Fruit fly (Drosophila melanogaster) whole organism, embryonic: ENCODE results near the gene NKCC.

Source experiments
- Aef1 ChIP-seq: fragments of 200-800 bp; sonication (Bioruptor generic); IDR thresholded peaks from 3 replicates; pipeline ENCODE4 v1.3.6; 2022; ENCODE audit warnings: missing biosample characterization, missing genetic modification characterization
- CG10267 ChIP-seq: fragments of 200-800 bp; sonication (Bioruptor generic); optimal IDR thresholded peaks from 2 replicates; lab custom pipeline; 2018; ENCODE audit warnings: missing biosample characterization, mild to moderate bottlenecking, missing genetic modification characterization, moderate library complexity
- CG11085 ChIP-seq: fragments of 200-800 bp; sonication (Bioruptor generic); IDR thresholded peaks from 2 replicates; pipeline ENCODE4 v1.3.6; 2022; ENCODE audit warnings: missing biosample characterization, missing genetic modification characterization
- CG11696 ChIP-seq: fragments of 200-800 bp; sonication (Bioruptor generic); IDR thresholded peaks from 2 replicates; pipeline ENCODE4 v1.3.6; 2022; ENCODE audit warnings: missing biosample characterization, missing genetic modification characterization
- CG11723 ChIP-seq: fragments of 200-800 bp; sonication (Bioruptor generic); optimal IDR thresholded peaks from 2 replicates; lab custom pipeline; 2017; ENCODE audit warnings: missing biosample characterization, mild to moderate bottlenecking, missing genetic modification characterization
- CG12155 ChIP-seq: fragments of 200-800 bp; sonication (Bioruptor generic); optimal IDR thresholded peaks from 3 replicates; lab custom pipeline; 2016; ENCODE audit warnings: missing biosample characterization, missing genetic modification characterization
- CG12659 ChIP-seq: fragments of 200-800 bp; sonication (Bioruptor generic); optimal IDR thresholded peaks from 3 replicates; lab custom pipeline; 2017; ENCODE audit warnings: mild to moderate bottlenecking, missing biosample characterization, missing genetic modification reagents, missing genetic modification characterization
- CG12744 ChIP-seq: fragments of 200-800 bp; sonication (Bioruptor generic); optimal IDR thresholded peaks from 2 replicates; lab custom pipeline; 2016; ENCODE audit warnings: missing biosample characterization, missing genetic modification characterization
- CG13287 ChIP-seq: fragments of 200-800 bp; sonication (Bioruptor generic); IDR thresholded peaks from 2 replicates; pipeline ENCODE4 v1.3.6; 2022; ENCODE audit warnings: missing biosample characterization, missing genetic modification characterization; ENCODE audit not compliant: partially characterized antibody
- CG1602 ChIP-seq: fragments of 200-800 bp; sonication (Bioruptor generic); optimal IDR thresholded peaks from 3 replicates; lab custom pipeline; 2016; ENCODE audit warnings: missing biosample characterization, missing genetic modification characterization
- CG17186 ChIP-seq: fragments of 200-800 bp; sonication (Bioruptor generic); optimal IDR thresholded peaks from 3 replicates; lab custom pipeline; 2017; ENCODE audit warnings: missing biosample characterization, missing genetic modification reagents, missing genetic modification characterization
- CG17361 ChIP-seq: fragments of 200-800 bp; sonication (Bioruptor generic); IDR thresholded peaks from 3 replicates; pipeline ENCODE4 v1.3.6; 2022; ENCODE audit warnings: missing biosample characterization, missing genetic modification characterization
- CG17568 ChIP-seq: fragments of 200-800 bp; sonication (Bioruptor generic); optimal IDR thresholded peaks from 2 replicates; lab custom pipeline; 2018; ENCODE audit warnings: missing biosample characterization, mild to moderate bottlenecking, missing genetic modification characterization, moderate library complexity
- CG2129 ChIP-seq: fragments of 200-800 bp; sonication (Bioruptor generic); IDR thresholded peaks from 2 replicates; pipeline ENCODE4 v1.3.6; 2022; ENCODE audit warnings: missing biosample characterization, missing genetic modification characterization; ENCODE audit not compliant: partially characterized antibody
- CG2712 ChIP-seq: fragments of 200-800 bp; optimal IDR thresholded peaks from 3 replicates; lab custom pipeline; 2019; ENCODE audit warnings: missing biosample characterization, mild to moderate bottlenecking, missing genetic modification characterization, moderate library complexity
- CG33557 ChIP-seq: fragments of 200-800 bp; sonication (Bioruptor generic); optimal IDR thresholded peaks from 2 replicates; lab custom pipeline; 2019; ENCODE audit warnings: missing biosample characterization, mild to moderate bottlenecking, missing genetic modification characterization, moderate library complexity
- CG34422 ChIP-seq: fragments of 200-800 bp; sonication (Bioruptor generic); IDR thresholded peaks from 3 replicates; pipeline ENCODE4 v1.3.6; 2022; ENCODE audit warnings: missing biosample characterization, missing genetic modification characterization
- CG4424 ChIP-seq: fragments of 200-800 bp; sonication (Bioruptor generic); optimal IDR thresholded peaks from 3 replicates; lab custom pipeline; 2016; ENCODE audit warnings: missing biosample characterization, missing genetic modification characterization
- CG8388 ChIP-seq: fragments of 200-800 bp; sonication (Bioruptor generic); optimal IDR thresholded peaks from 2 replicates; lab custom pipeline; 2019; ENCODE audit warnings: missing biosample characterization, mild to moderate bottlenecking, missing genetic modification characterization, moderate library complexity
- CG9727 ChIP-seq: fragments of 200-800 bp; sonication (Bioruptor generic); optimal IDR thresholded peaks from 3 replicates; lab custom pipeline; 2017; ENCODE audit warnings: missing biosample characterization, mild to moderate bottlenecking, missing genetic modification characterization
- CG9817 ChIP-seq: fragments of 200-800 bp; sonication (Bioruptor generic); optimal IDR thresholded peaks from 2 replicates; lab custom pipeline; 2018; ENCODE audit warnings: missing biosample characterization, mild to moderate bottlenecking, missing genetic modification characterization, moderate library complexity
- CHES-1-like ChIP-seq: fragments of 200-800 bp; sonication (Bioruptor generic); optimal IDR thresholded peaks from 2 replicates; lab custom pipeline; 2016; ENCODE audit warnings: missing biosample characterization, missing genetic modification characterization
- Chrac-16 ChIP-seq: fragments of 200-800 bp; sonication (Bioruptor generic); optimal IDR thresholded peaks from 3 replicates; lab custom pipeline; 2016; ENCODE audit warnings: missing biosample characterization, missing genetic modification characterization
- CoRest ChIP-seq: fragments of 200-800 bp; sonication (Bioruptor generic); optimal IDR thresholded peaks from 3 replicates; lab custom pipeline; 2018; ENCODE audit warnings: missing biosample characterization, mild to moderate bottlenecking, missing genetic modification characterization, moderate library complexity
- Doc3 ChIP-seq: fragments of 200-800 bp; sonication (Bioruptor generic); IDR thresholded peaks from 3 replicates; pipeline ENCODE4 v1.3.6; 2022; ENCODE audit warnings: missing biosample characterization, missing genetic modification characterization; ENCODE audit not compliant: partially characterized antibody
- E2f1 ChIP-seq: fragments of 200-800 bp; sonication (Bioruptor generic); IDR thresholded peaks from 2 replicates; pipeline ENCODE4 v1.3.6; 2022; ENCODE audit warnings: missing biosample characterization, missing genetic modification characterization
- Ets65A ChIP-seq: fragments of 200-800 bp; sonication (Bioruptor generic); peaks from one replicate; lab custom pipeline; 2016; ENCODE audit warnings: missing biosample characterization, missing genetic modification characterization
- Hand ChIP-seq: fragments of 200-800 bp; sonication (Bioruptor generic); optimal IDR thresholded peaks from 2 replicates; lab custom pipeline; 2017; ENCODE audit warnings: mild to moderate bottlenecking, missing biosample characterization, missing genetic modification reagents, missing genetic modification characterization
- MESR4 ChIP-seq: fragments of 200-800 bp; sonication (Bioruptor generic); optimal IDR thresholded peaks from 2 replicates; lab custom pipeline; 2018; ENCODE audit warnings: missing biosample characterization, mild to moderate bottlenecking, missing genetic modification characterization, moderate library complexity
- Med ChIP-seq: fragments of 200-800 bp; sonication (Bioruptor generic); peaks from one replicate; lab custom pipeline; 2016; ENCODE audit warnings: missing biosample characterization, missing genetic modification characterization, mild to moderate bottlenecking, inconsistent platforms, moderate library complexity
- Nf-YB ChIP-seq: fragments of 200-800 bp; sonication (Bioruptor generic); optimal IDR thresholded peaks from 3 replicates; lab custom pipeline; 2019; ENCODE audit warnings: missing biosample characterization, mild to moderate bottlenecking, missing genetic modification characterization, moderate library complexity
- Opbp ChIP-seq: fragments of 200-800 bp; sonication (Bioruptor generic); IDR thresholded peaks from 3 replicates; pipeline ENCODE4 v1.3.6; 2022; ENCODE audit warnings: missing biosample characterization, missing genetic modification characterization; ENCODE audit not compliant: partially characterized antibody
- Poxn ChIP-seq: fragments of 200-800 bp; sonication (Bioruptor generic); IDR thresholded peaks from 2 replicates; pipeline ENCODE4 v1.3.6; 2022; ENCODE audit warnings: missing biosample characterization, missing genetic modification characterization
- Rfx ChIP-seq: fragments of 200-800 bp; sonication (Bioruptor generic); IDR thresholded peaks from 2 replicates; pipeline ENCODE4 v1.3.6; 2022; ENCODE audit warnings: missing biosample characterization, missing genetic modification characterization
- az2 ChIP-seq: fragments of 200-800 bp; sonication (Bioruptor generic); optimal IDR thresholded peaks from 3 replicates; lab custom pipeline; 2016; ENCODE audit warnings: missing biosample characterization, missing genetic modification characterization
- cg ChIP-seq: fragments of 200-800 bp; sonication (Bioruptor generic); optimal IDR thresholded peaks from 3 replicates; lab custom pipeline; 2019; ENCODE audit warnings: missing biosample characterization, mild to moderate bottlenecking, missing genetic modification characterization, moderate library complexity
- dan ChIP-seq: fragments of 200-800 bp; sonication (Bioruptor generic); IDR thresholded peaks from 2 replicates; pipeline ENCODE4 v1.3.6; 2022; ENCODE audit warnings: missing biosample characterization, missing genetic modification characterization
- dm ChIP-seq: fragments of 200-800 bp; sonication (Bioruptor generic); optimal IDR thresholded peaks from 3 replicates; lab custom pipeline; 2016; ENCODE audit warnings: missing biosample characterization, missing genetic modification characterization
- dpn ChIP-seq, 2 experiments: fragments of 200-800 bp; sonication (Bioruptor generic); optimal IDR thresholded peaks; 3 replicates each; lab custom pipeline; 2016; ENCODE audit warnings: missing biosample characterization in 2 of 2, missing genetic modification characterization in 2 of 2
- fru ChIP-seq: fragments of >200 bp; optimal IDR thresholded peaks from 2 replicates; lab custom pipeline; 2017
- grau ChIP-seq: fragments of 200-800 bp; optimal IDR thresholded peaks from 3 replicates; lab custom pipeline; 2019; ENCODE audit warnings: missing biosample characterization, mild to moderate bottlenecking, missing genetic modification characterization, moderate library complexity
- inv ChIP-seq: fragments of 200-800 bp; sonication (Bioruptor generic); IDR thresholded peaks from 2 replicates; pipeline ENCODE4 v1.3.6; 2022; ENCODE audit warnings: missing biosample characterization, missing genetic modification characterization; ENCODE audit not compliant: partially characterized antibody
- lbe ChIP-seq: fragments of 200-800 bp; sonication (Bioruptor generic); optimal IDR thresholded peaks from 2 replicates; lab custom pipeline; 2016; ENCODE audit warnings: missing biosample characterization, mild to moderate bottlenecking, missing genetic modification characterization
- lola ChIP-seq, 3 experiments: fragments of >200 bp in 2 of 3; fragments of 200-800 bp in 1 of 3; sonication (Bioruptor generic) in 1 of 3; optimal IDR thresholded peaks; 2 replicates each; lab custom pipeline; 2017 to 2019; ENCODE audit warnings: missing biosample characterization in 3 of 3, missing genetic modification characterization in 3 of 3, mild to moderate bottlenecking in 1 of 3, moderate library complexity in 1 of 3
- nmo ChIP-seq: fragments of 200-800 bp; sonication (Bioruptor generic); optimal IDR thresholded peaks from 2 replicates; lab custom pipeline; 2018; ENCODE audit warnings: missing biosample characterization, mild to moderate bottlenecking, missing genetic modification characterization, moderate library complexity
- psq ChIP-seq: fragments of 200-800 bp; sonication (Bioruptor generic); optimal IDR thresholded peaks from 2 replicates; lab custom pipeline; 2017; ENCODE audit warnings: missing biosample characterization, missing genetic modification characterization
- ssp ChIP-seq: fragments of 200-800 bp; sonication (Bioruptor generic); IDR thresholded peaks from 2 replicates; pipeline ENCODE4 v1.3.6; 2022; ENCODE audit warnings: missing biosample characterization, missing genetic modification characterization
- stc ChIP-seq: fragments of 200-800 bp; sonication (Bioruptor generic); IDR thresholded peaks from 2 replicates; pipeline ENCODE4 v1.3.6; 2022; ENCODE audit warnings: missing biosample characterization, missing genetic modification characterization
- zfh2 ChIP-seq: fragments of 200-800 bp; sonication (Bioruptor generic); optimal IDR thresholded peaks from 2 replicates; lab custom pipeline; 2016; ENCODE audit warnings: missing biosample characterization, missing genetic modification characterization

NKCC gene

dm6 chr3R:5470586-5471283, 31.8 kb downstream of the NKCC start, which contains the start of the genes mRpL44 and Snr1 (continued):
- TF ChIP-seq Hand (GFP tag; lab: Kevin White, UChicago) (peak; percentile 1), Opbp (GFP tag; lab: Robert Waterston, UW) (0 out of 3 replicates have a peak, but pooled peaks have one; percentile 48), CG13287 (GFP tag; lab: Robert Waterston, UW) (0 out of 2 replicates have a peak, but pooled peaks have one; percentile 15), CG8388 (peak; percentile 19), CG17361 (GFP tag; lab: Robert Waterston, UW) (peak; percentile 78; the same call in 2 of the 3 replicates), CG1602 (peak; percentile 24), CG34422 (peak; percentile 41; the same call in 1 of the 3 replicates), lbe (GFP tag; lab: Kevin White, UChicago) (peak; percentile 37), CG11723 (GFP tag; lab: Kevin White, UChicago) (no peak), psq (no peak), Rfx (peak; percentile 51; the same call in 1 of the 2 replicates), CG2712 (tag; lab: Kevin White, UChicago) (peak; percentile 73), dm (GFP tag; lab: Kevin White, UChicago) (no peak), zfh2 (GFP tag; lab: Kevin White, UChicago) (peak; percentile 23), CoRest (tag; lab: Kevin White, UChicago) (peak; percentile 76), CG9727 (GFP tag; lab: Kevin White, UChicago) (peak; percentile 45), ssp (GFP tag; lab: Robert Waterston, UW) (no peak), az2 (GFP tag; lab: Kevin White, UChicago) (peak; percentile 33), nmo (GFP tag; lab: Kevin White, UChicago) (peak; percentile 72), CG2129 (GFP tag; lab: Robert Waterston, UW) (no peak), E2f1 (GFP tag; lab: Robert Waterston, UW) (peak; percentile 30; the same call in 1 of the 2 replicates), inv (GFP tag; lab: Robert Waterston, UW) (0 out of 2 replicates have a peak, but pooled peaks have one; percentile 8), Nf-YB (GFP tag; lab: Kevin White, UChicago) (peak; percentile 30), Chrac-16 (GFP tag; lab: Kevin White, UChicago) (peak; percentile 11), Poxn (GFP tag; lab: Robert Waterston, UW) (no peak), MESR4 (GFP tag; lab: Kevin White, UChicago) (peak; percentile 84), Med (GFP tag; lab: Kevin White, UChicago) (peak; percentile 87), grau (tag; lab: Kevin White, UChicago) (peak; percentile 64), CG12744 (GFP tag; lab: Kevin White, UChicago) (no peak), CG9817 (tag; lab: Kevin White, UChicago) (peak; percentile 48), CG11085 (GFP tag; lab: Robert Waterston, UW) (no peak), fru (lab: Kevin White, UChicago) (no peak), CG12155 (GFP tag; lab: Kevin White, UChicago) (peak; percentile 50), dpn (GFP tag; optimal IDR thresholded peaks at IDR 0.05; lab: Kevin White, UChicago) (peak in 1 of 2 experiments; percentile 54), CG12659 (GFP tag; lab: Kevin White, UChicago) (peak; percentile 70), CG4424 (GFP tag; lab: Kevin White, UChicago) (peak; percentile 49), Ets65A (GFP tag; lab: Kevin White, UChicago) (peak; percentile 84), CG11696 (GFP tag; lab: Robert Waterston, UW) (no peak), Doc3 (no peak), Aef1 (GFP tag; lab: Robert Waterston, UW) (no peak), CG17568 (GFP tag; lab: Kevin White, UChicago) (no peak), lola (GFP tag; optimal IDR thresholded peaks at IDR 0.05; lab: Kevin White, UChicago) (peak in 1 of 3 experiments; percentile 51), CG10267 (tag; lab: Kevin White, UChicago) (peak; percentile 99), cg (GFP tag; lab: Kevin White, UChicago) (peak; percentile 67), CHES-1-like (GFP tag; lab: Kevin White, UChicago) (peak; percentile 33), CG33557 (GFP tag; lab: Kevin White, UChicago) (peak; percentile 33), CG17186 (peak; percentile 91), stc (GFP tag; lab: Robert Waterston, UW) (no peak), dan (GFP tag; lab: Robert Waterston, UW) (no peak)
